Fruit fly (Drosophila melanogaster) whole organism, wandering third instar larva: Measurements from ENCODE around the gene CG7772.

ENCODE experiments used
- CG9705 ChIP-seq: fragments of 200-800 bp; sonication (Bioruptor generic); optimal IDR thresholded peaks from 2 replicates; lab custom pipeline; 2018; ENCODE audit warnings: missing biosample characterization, mild to moderate bottlenecking, missing genetic modification characterization
- CrebA ChIP-seq: fragments of 200-800 bp; sonication (Bioruptor generic); optimal IDR thresholded peaks from 2 replicates; lab custom pipeline; 2016; ENCODE audit warnings: missing biosample characterization, mild to moderate bottlenecking, missing genetic modification characterization, borderline replicate concordance
- Dfd ChIP-seq: fragments of >200 bp; optimal IDR thresholded peaks from 2 replicates; lab custom pipeline; 2017; ENCODE audit warnings: missing biosample characterization, missing genetic modification characterization
- Dif ChIP-seq: fragments of 200-275, 200-300 bp; sonication (Bioruptor generic); optimal IDR thresholded peaks from 2 replicates; lab custom pipeline; 2018; ENCODE audit warnings: missing biosample characterization, missing genetic modification characterization; ENCODE audit not compliant: partially characterized antibody
- GATAd ChIP-seq: sonication (Bioruptor generic); optimal IDR thresholded peaks from 2 replicates; lab custom pipeline; 2016; ENCODE audit warnings: missing biosample characterization, missing genetic modification characterization
- HLH106 ChIP-seq: fragments of 200-800 bp; optimal IDR thresholded peaks from 3 replicates; lab custom pipeline; 2019; ENCODE audit warnings: missing biosample characterization, mild to moderate bottlenecking, missing genetic modification characterization, moderate library complexity
- Hnf4 ChIP-seq: fragments of 200-800 bp; sonication (Bioruptor generic); optimal IDR thresholded peaks from 2 replicates; lab custom pipeline; 2016; ENCODE audit warnings: missing biosample characterization, mild to moderate bottlenecking, missing genetic modification characterization
- Hr78 ChIP-seq: fragments of >200 bp; optimal IDR thresholded peaks from 2 replicates; lab custom pipeline; 2017; ENCODE audit warnings: missing biosample characterization, missing genetic modification characterization
- Hr83 ChIP-seq: fragments of 200-300 bp; sonication (Bioruptor generic); optimal IDR thresholded peaks from 2 replicates; lab custom pipeline; 2016; ENCODE audit warnings: missing biosample characterization, mild to moderate bottlenecking, missing genetic modification characterization, moderate library complexity; ENCODE audit not compliant: poor library complexity, severe bottlenecking
- Jra ChIP-seq: sonication (Bioruptor generic); optimal IDR thresholded peaks from 2 replicates; lab custom pipeline; 2016; ENCODE audit warnings: missing biosample characterization, missing genetic modification characterization
- Myc ChIP-seq: fragments of >200 bp; optimal IDR thresholded peaks from 2 replicates; lab custom pipeline; 2017
- N ChIP-seq: fragments of >200 bp; optimal IDR thresholded peaks from 2 replicates; lab custom pipeline; 2018; ENCODE audit warnings: missing biosample characterization, missing external identifiers, missing genetic modification characterization
- OdsH ChIP-seq: fragments of 200-800 bp; sonication (Bioruptor generic); optimal IDR thresholded peaks from 2 replicates; lab custom pipeline; 2016; ENCODE audit warnings: missing biosample characterization, mild to moderate bottlenecking, missing genetic modification characterization
- Rel ChIP-seq, 2 experiments: fragments of 200-800 bp; sonication (Bioruptor generic) in 1 of 2; optimal IDR thresholded peaks; 2 replicates in 1 of 2; 3 replicates in 1 of 2; lab custom pipeline; 2016 to 2019; ENCODE audit warnings: mild to moderate bottlenecking in 2 of 2, missing biosample characterization in 2 of 2, missing genetic modification characterization in 2 of 2, moderate library complexity in 1 of 2
- Sp1 ChIP-seq: fragments of 200-800 bp; sonication (Bioruptor generic); optimal IDR thresholded peaks from 3 replicates; lab custom pipeline; 2019; ENCODE audit warnings: missing biosample characterization, mild to moderate bottlenecking, missing genetic modification characterization, moderate library complexity
- br ChIP-seq: fragments of 200-800 bp; sonication (Bioruptor generic); optimal IDR thresholded peaks from 2 replicates; lab custom pipeline; 2016; ENCODE audit warnings: missing biosample characterization, missing genetic modification characterization
- brk ChIP-seq: fragments of 200-800 bp; sonication (Bioruptor generic); optimal IDR thresholded peaks from 2 replicates; lab custom pipeline; 2016; ENCODE audit warnings: missing biosample characterization, mild to moderate bottlenecking, missing genetic modification characterization
- dl ChIP-seq, 2 experiments: fragments of 175-275, 200-275 bp in 1 of 2; fragments of 200-275 bp in 1 of 2; sonication (Bioruptor generic); optimal IDR thresholded peaks; lab custom pipeline; 2018; ENCODE audit warnings: mild to moderate bottlenecking in 2 of 2, missing biosample characterization in 2 of 2, missing genetic modification characterization in 2 of 2, moderate library complexity in 2 of 2; ENCODE audit not compliant: partially characterized antibody in 2 of 2, insufficient read depth in 1 of 2
- ey ChIP-seq: fragments of 200-800 bp; sonication (Bioruptor generic); optimal IDR thresholded peaks from 2 replicates; lab custom pipeline; 2016; ENCODE audit warnings: missing biosample characterization, missing genetic modification characterization
- foxo ChIP-seq, 2 experiments: fragments of 200-800 bp; sonication (Bioruptor generic); optimal IDR thresholded peaks; 2 replicates in 1 of 2; 3 replicates in 1 of 2; lab custom pipeline; 2016 to 2017; ENCODE audit warnings: missing biosample characterization in 2 of 2, missing genetic modification characterization in 2 of 2
- fru ChIP-seq: fragments of 200-800 bp; sonication (Bioruptor generic); optimal IDR thresholded peaks from 3 replicates; lab custom pipeline; 2016; ENCODE audit warnings: missing biosample characterization, mild to moderate bottlenecking, missing genetic modification characterization
- h ChIP-seq: fragments of 200-800 bp; sonication (Bioruptor generic); optimal IDR thresholded peaks from 3 replicates; lab custom pipeline; 2016; ENCODE audit warnings: missing biosample characterization, mild to moderate bottlenecking, missing genetic modification characterization
- jim ChIP-seq: fragments of 175-275, 200-325 bp; sonication (Bioruptor generic); optimal IDR thresholded peaks from 2 replicates; lab custom pipeline; 2016; ENCODE audit warnings: missing biosample characterization, mild to moderate bottlenecking, missing genetic modification characterization
- lola ChIP-seq: fragments of >200 bp; optimal IDR thresholded peaks from 2 replicates; lab custom pipeline; 2017; ENCODE audit warnings: missing biosample characterization, missing genetic modification characterization
- psq ChIP-seq: fragments of 200-800 bp; sonication (Bioruptor generic); optimal IDR thresholded peaks from 3 replicates; lab custom pipeline; 2017; ENCODE audit warnings: missing biosample characterization, mild to moderate bottlenecking, missing genetic modification characterization, moderate library complexity
- rgr ChIP-seq: fragments of 200-800 bp; sonication (Bioruptor generic); optimal IDR thresholded peaks from 3 replicates; lab custom pipeline; 2016; ENCODE audit warnings: missing biosample characterization, mild to moderate bottlenecking, missing genetic modification characterization
- sage ChIP-seq: fragments of 200-800 bp; sonication (Bioruptor generic); optimal IDR thresholded peaks from 2 replicates; lab custom pipeline; 2016; ENCODE audit warnings: missing biosample characterization, mild to moderate bottlenecking, missing genetic modification characterization
- usp ChIP-seq: fragments of >200 bp; optimal IDR thresholded peaks from 2 replicates; lab custom pipeline; 2017; ENCODE audit warnings: missing biosample characterization, missing genetic modification characterization
- woc ChIP-seq: sonication (Bioruptor generic); optimal IDR thresholded peaks from 2 replicates; lab custom pipeline; 2016; ENCODE audit warnings: missing biosample characterization, mild to moderate bottlenecking, missing genetic modification characterization

CG7772 gene

dm6 chrX:17872310-17872709 is 34.8 kb downstream of the CG7772 start:
- TF ChIP-seq Sp1 (GFP tag; lab: Kevin White, UChicago) (no peak), Hnf4 (GFP tag; lab: Kevin White, UChicago) (no peak), Hr78 (GFP tag; lab: Kevin White, UChicago) (no peak), N (GFP tag; lab: Kevin White, UChicago) (no peak), HLH106 (tag; lab: Kevin White, UChicago) (no peak), br (GFP tag; lab: Kevin White, UChicago) (no peak)

DNA sequence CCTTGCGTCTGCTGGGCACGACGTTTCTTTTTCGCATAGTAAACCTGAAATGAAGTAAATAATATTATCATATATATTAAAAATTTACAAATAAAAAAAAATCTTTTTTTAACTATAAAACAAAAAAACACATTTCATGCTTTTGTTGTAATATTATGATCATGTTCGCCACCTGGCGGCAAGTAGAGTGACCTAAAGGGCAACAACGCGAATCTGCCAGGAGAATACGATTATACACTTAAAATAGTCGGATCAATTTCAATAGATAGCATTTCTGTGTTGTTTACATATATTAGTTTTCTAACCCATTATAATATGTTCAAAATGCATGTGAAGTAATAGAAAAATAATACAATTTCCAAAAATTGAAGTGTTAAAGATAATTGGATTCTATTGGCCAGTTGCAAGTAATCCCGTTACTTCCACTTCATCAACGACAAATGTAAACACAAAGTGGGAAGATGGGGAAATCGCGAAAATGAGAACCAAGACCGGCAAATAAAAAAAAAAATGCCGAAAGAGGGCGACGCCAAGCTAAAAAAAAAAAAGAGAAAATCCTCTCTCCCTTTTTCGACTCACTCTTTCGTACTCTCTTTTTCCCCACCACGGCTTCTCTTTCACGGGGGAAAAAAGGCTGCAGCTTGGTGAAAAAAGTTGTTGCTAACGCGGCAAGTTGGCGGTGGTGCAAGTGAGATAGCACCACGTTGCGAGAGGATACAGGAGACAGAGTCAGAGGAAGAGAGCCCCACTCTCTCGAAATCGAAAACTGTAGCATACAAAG is 36.3 kb downstream of the CG7772 start:
- TF ChIP-seq CG9705 (GFP tag; lab: Kevin White, UChicago) (no peak), fru (peak; percentile 3), Dif (peak; percentile 19), Hr78 (GFP tag; lab: Kevin White, UChicago) (no peak), Jra (GFP tag; lab: Kevin White, UChicago) (no peak), OdsH (GFP tag; lab: Kevin White, UChicago) (no peak), dl (GFP tag; optimal IDR thresholded peaks at IDR 0.05; lab: Kevin White, UChicago; ENCODE audit: insufficient read depth in 1 of 2, partially characterized antibody in 2 of 2) (peak in 1 of 2 experiments; percentile 11)

- TF ChIP-seq ey (GFP tag; lab: Kevin White, UChicago) (no peak), OdsH (GFP tag; lab: Kevin White, UChicago) (no peak), Hr83 (GFP tag; lab: Kevin White, UChicago) (no peak), N (GFP tag; lab: Kevin White, UChicago) (no peak), jim (no peak), lola (GFP tag; lab: Kevin White, UChicago) (no peak), woc (GFP tag; lab: Kevin White, UChicago) (no peak), psq (GFP tag; lab: Kevin White, UChicago) (no peak), sage (no peak), brk (GFP tag; lab: Kevin White, UChicago) (no peak), Dif (no peak), Rel (GFP tag; optimal IDR thresholded peaks at IDR 0.05; lab: Kevin White, UChicago) (no peak), Rel (tag; optimal IDR thresholded peaks at IDR 0.05; lab: Kevin White, UChicago) (no peak), CrebA (GFP tag; lab: Kevin White, UChicago) (no peak), rgr (GFP tag; lab: Kevin White, UChicago) (no peak), CG9705 (GFP tag; lab: Kevin White, UChicago) (no peak), Hnf4 (GFP tag; lab: Kevin White, UChicago) (no peak), usp (GFP tag; lab: Kevin White, UChicago) (no peak)
Measured at dm6 chrX:17865103-17865502, 42.0 kb downstream of the CG7772 start.

DNA sequence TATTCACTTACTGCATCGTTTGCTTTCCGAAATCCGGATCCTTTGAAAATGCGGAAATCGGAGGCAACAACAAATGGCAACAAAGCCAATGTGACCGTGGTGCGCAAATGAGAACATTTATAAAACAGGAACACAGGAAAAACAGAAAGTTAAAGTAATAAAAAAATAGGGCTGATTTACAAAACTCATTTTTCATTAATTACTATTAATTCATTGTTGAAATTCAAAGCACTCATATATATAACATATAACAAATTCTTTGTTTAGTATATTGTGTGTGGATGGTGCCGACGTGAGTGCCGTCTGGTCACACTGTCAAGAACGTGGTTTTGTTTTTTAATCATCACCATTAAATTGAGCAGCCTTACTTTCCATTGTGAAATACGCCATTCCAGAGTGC is 46.4 kb downstream of the CG7772 start, which contains the start of the genes Arp8 and CG6769:
TSS of gene Arp8 (minus strand) at position 90 of the 400 bp plus-strand sequence.
TSS of gene CG6769 (plus strand) at position 292 of the 400 bp plus-strand sequence.
- TF ChIP-seq dl (GFP tag; optimal IDR thresholded peaks at IDR 0.05; lab: Kevin White, UChicago; ENCODE audit: insufficient read depth in 1 of 2, partially characterized antibody in 2 of 2) (no peak), fru (peak; percentile 10), N (GFP tag; lab: Kevin White, UChicago) (no peak), sage (no peak), HLH106 (tag; lab: Kevin White, UChicago) (peak; percentile 48), Rel (GFP tag; optimal IDR thresholded peaks at IDR 0.05; lab: Kevin White, UChicago) (no peak), Rel (tag; optimal IDR thresholded peaks at IDR 0.05; lab: Kevin White, UChicago) (peak; percentile 25), Dfd (no peak), Hnf4 (GFP tag; lab: Kevin White, UChicago) (peak; percentile 28), brk (GFP tag; lab: Kevin White, UChicago) (no peak), Hr83 (GFP tag; lab: Kevin White, UChicago) (no peak), OdsH (GFP tag; lab: Kevin White, UChicago) (peak; percentile 15), usp (GFP tag; lab: Kevin White, UChicago) (no peak), h (GFP tag; lab: Kevin White, UChicago) (peak; percentile 48), psq (GFP tag; lab: Kevin White, UChicago) (no peak), foxo (GFP tag; optimal IDR thresholded peaks at IDR 0.05; lab: Kevin White, UChicago) (peak in 1 of 2 experiments; percentile 39), GATAd (GFP tag; lab: Kevin White, UChicago) (no peak), Myc (lab: Kevin White, UChicago) (peak; percentile 0), jim (no peak), rgr (GFP tag; lab: Kevin White, UChicago) (peak; percentile 32), Sp1 (GFP tag; lab: Kevin White, UChicago) (peak; percentile 34), woc (GFP tag; lab: Kevin White, UChicago) (peak; percentile 15), ey (GFP tag; lab: Kevin White, UChicago) (peak; percentile 27)
